Worm (Caenorhabditis elegans) whole organism, L4 larva: ENCODE data around the gene srh-38.
"Not testable (repeated sequence)": the region's sequence is repeated elsewhere in the genome, so short reads cannot be mapped to it uniquely, and the experiment has no call there.

ENCODE experiments used
- Y5F2A.4 ChIP-seq: fragments of 200-800 bp; sonication (Bioruptor generic); optimal IDR thresholded peaks from 2 replicates; lab custom pipeline; 2018; ENCODE audit warnings: mild to moderate bottlenecking, missing genetic modification characterization, missing compliant biosample characterization
- aha-1 ChIP-seq: fragments of 150-350 bp; peaks from one replicate; lab custom pipeline; 2014; ENCODE audit warnings: missing biosample characterization, missing genetic modification characterization
- ama-1 ChIP-seq: fragments of 150-350 bp; optimal IDR thresholded peaks from 2 replicates; lab custom pipeline; 2014; ENCODE audit warnings: inconsistent platforms, mixed read lengths
- ceh-62 ChIP-seq: sonication (generic microtip); optimal IDR thresholded peaks from 2 replicates; lab custom pipeline; 2017; ENCODE audit warnings: missing biosample characterization, missing genetic modification characterization
- daf-8 ChIP-seq: fragments of 200-800 bp; sonication (Bioruptor generic); IDR thresholded peaks from 2 replicates; pipeline ENCODE4 v1.3.6; 2022; ENCODE audit warnings: missing genetic modification characterization, missing compliant biosample characterization
- dve-1 ChIP-seq: sonication (generic microtip); optimal IDR thresholded peaks from 2 replicates; lab custom pipeline; 2017; ENCODE audit warnings: antibody characterized with exemption, mild to moderate bottlenecking, missing genetic modification characterization, missing compliant biosample characterization; ENCODE audit not compliant: insufficient read depth
- fkh-10 ChIP-seq: fragments of 150-350 bp; optimal IDR thresholded peaks from 2 replicates; lab custom pipeline; 2014; ENCODE audit warnings: missing biosample characterization, missing genetic modification reagents, missing genetic modification characterization
- fos-1 ChIP-seq: fragments of 150-350 bp; optimal IDR thresholded peaks from 2 replicates; lab custom pipeline; 2014; ENCODE audit warnings: missing biosample characterization, missing genetic modification characterization
- hlh-30 ChIP-seq: sonication (generic microtip); optimal IDR thresholded peaks from 2 replicates; lab custom pipeline; 2017; ENCODE audit warnings: antibody characterized with exemption, mild to moderate bottlenecking, missing genetic modification characterization, missing compliant biosample characterization; ENCODE audit not compliant: insufficient read depth
- lin-15B ChIP-seq: fragments of 150-350 bp; sonication (generic microtip); optimal IDR thresholded peaks from 3 replicates; lab custom pipeline; 2014; ENCODE audit warnings: missing biosample characterization, missing genetic modification characterization
- nhr-237 ChIP-seq: sonication (generic microtip); optimal IDR thresholded peaks from 2 replicates; lab custom pipeline; 2017; ENCODE audit warnings: missing biosample characterization, missing genetic modification characterization
- nhr-41 ChIP-seq: fragments of 200-800 bp; sonication (Bioruptor generic); IDR thresholded peaks from 2 replicates; pipeline ENCODE4 v1.3.6; 2022; ENCODE audit warnings: missing genetic modification reagents, missing genetic modification characterization, missing compliant biosample characterization
- spr-1 ChIP-seq: sonication (generic microtip); optimal IDR thresholded peaks from 2 replicates; lab custom pipeline; 2016; ENCODE audit warnings: mild to moderate bottlenecking, missing genetic modification characterization, missing compliant biosample characterization
- zag-1 ChIP-seq: fragments of 150-350 bp; optimal IDR thresholded peaks from 2 replicates; lab custom pipeline; 2014; ENCODE audit warnings: missing biosample characterization, missing genetic modification characterization

- not testable (repeated sequence) for TF ChIP-seq lin-15B (tag; lab: Kevin White, UChicago); ama-1 (lab: Kevin White, UChicago); daf-8 (GFP tag; lab: Robert Waterston, UW); fkh-10 (GFP tag; lab: Kevin White, UChicago); nhr-237 (tag; lab: Kevin White, UChicago); zag-1; nhr-41; spr-1 (tag; lab: Kevin White, UChicago); hlh-30 (tag; lab: Kevin White, UChicago); ceh-62 (tag; lab: Kevin White, UChicago); fos-1 (tag; lab: Kevin White, UChicago); Y5F2A.4 (GFP tag; lab: Kevin White, UChicago); aha-1; dve-1
These were observed 29.6 kb upstream of the srh-38 start, which contains the start of gene srw-122 for ce11 chrV:2952102-2952501.
